Worm (Caenorhabditis elegans) whole organism, young adult: ENCODE data around the gene taf-12.

Experiments used
- B0019.2 ChIP-seq: fragments of 200-800 bp; sonication (Bioruptor generic); conservative IDR thresholded peaks from 2 replicates; pipeline ENCODE4 v1.3.6; 2022; ENCODE audit warnings: missing genetic modification reagents, missing genetic modification characterization, missing compliant biosample characterization
- B0035.1 ChIP-seq: sonication (generic microtip); optimal IDR thresholded peaks from 2 replicates; lab custom pipeline; 2016; ENCODE audit warnings: missing genetic modification characterization, mild to moderate bottlenecking, missing compliant biosample characterization, missing genotype, missing genetic modification reagents
- F37B4.10 ChIP-seq: fragments of 200-800 bp; sonication (Bioruptor generic); IDR thresholded peaks from 2 replicates; pipeline ENCODE4 v1.3.6; 2022; ENCODE audit warnings: missing genetic modification characterization, missing compliant biosample characterization
- F39B2.1 ChIP-seq: fragments of 200-800 bp; sonication (Bioruptor generic); IDR thresholded peaks from 2 replicates; pipeline ENCODE4 v1.3.6; 2022; ENCODE audit warnings: missing genetic modification reagents, missing genetic modification characterization, missing compliant biosample characterization
- F52B5.7 ChIP-seq: sonication (generic microtip); optimal IDR thresholded peaks from 2 replicates; lab custom pipeline; 2016; ENCODE audit warnings: mild to moderate bottlenecking, missing genetic modification characterization, missing compliant biosample characterization
- F57A8.1 ChIP-seq: fragments of 200-800 bp; sonication (Bioruptor generic); optimal IDR thresholded peaks from 2 replicates; lab custom pipeline; 2018; ENCODE audit warnings: mild to moderate bottlenecking, missing genetic modification characterization, moderate library complexity, missing compliant biosample characterization
- K12H6.12 ChIP-seq: fragments of 200-800 bp; sonication (Bioruptor generic); optimal IDR thresholded peaks from 2 replicates; lab custom pipeline; 2018; ENCODE audit warnings: mild to moderate bottlenecking, missing genetic modification characterization, missing compliant biosample characterization
- T07F8.4 ChIP-seq: sonication (generic microtip); optimal IDR thresholded peaks from 2 replicates; lab custom pipeline; 2016; ENCODE audit warnings: mild to moderate bottlenecking, missing genetic modification characterization, moderate library complexity, missing compliant biosample characterization
- T26A5.8 ChIP-seq: sonication (generic microtip); optimal IDR thresholded peaks from 2 replicates; lab custom pipeline; 2016; ENCODE audit warnings: missing genetic modification characterization, missing compliant biosample characterization
- Y67H2A.10 ChIP-seq: fragments of 200-800 bp; sonication (Bioruptor generic); conservative IDR thresholded peaks from 2 replicates; pipeline ENCODE4 v1.3.6; 2022; ENCODE audit warnings: missing genetic modification reagents, missing genetic modification characterization, missing compliant biosample characterization
- Y79H2A.3 ChIP-seq: fragments of 200-800 bp; sonication (Bioruptor generic); conservative IDR thresholded peaks from 2 replicates; pipeline ENCODE4 v1.3.6; 2022; ENCODE audit warnings: missing genetic modification reagents, missing genetic modification characterization, missing compliant biosample characterization
- Y95B8A.8 ChIP-seq: fragments of 200-800 bp; sonication (Bioruptor generic); IDR thresholded peaks from 2 replicates; pipeline ENCODE4 v1.3.6; 2022; ENCODE audit warnings: missing genetic modification reagents, missing genetic modification characterization, missing compliant biosample characterization
- aptf-3 ChIP-seq: fragments of 200-800 bp; sonication (Bioruptor generic); IDR thresholded peaks from 2 replicates; pipeline ENCODE4 v1.3.6; 2022; ENCODE audit warnings: missing genetic modification characterization, missing compliant biosample characterization
- attf-3 ChIP-seq: fragments of 200-800 bp; sonication (Bioruptor generic); conservative IDR thresholded peaks from 2 replicates; pipeline ENCODE4 v1.3.6; 2022; ENCODE audit warnings: missing genetic modification reagents, missing genetic modification characterization, missing compliant biosample characterization
- bed-1 ChIP-seq: fragments of 200-800 bp; sonication (Bioruptor generic); IDR thresholded peaks from 2 replicates; pipeline ENCODE4 v1.3.6; 2022; ENCODE audit warnings: missing genetic modification reagents, missing genetic modification characterization, missing compliant biosample characterization
- ccch-3 ChIP-seq: fragments of 200-800 bp; sonication (Bioruptor generic); optimal IDR thresholded peaks from 2 replicates; lab custom pipeline; 2018; ENCODE audit warnings: mild to moderate bottlenecking, missing genetic modification characterization, missing compliant biosample characterization
- dox-1 ChIP-seq: fragments of 200-800 bp; sonication (Bioruptor generic); IDR thresholded peaks from 2 replicates; pipeline ENCODE4 v1.3.6; 2022; ENCODE audit warnings: missing genetic modification reagents, missing genetic modification characterization, missing compliant biosample characterization
- egl-18 ChIP-seq: fragments of 200-800 bp; sonication (Bioruptor generic); IDR thresholded peaks from 2 replicates; pipeline ENCODE4 v1.3.6; 2022; ENCODE audit warnings: missing genetic modification reagents, missing genetic modification characterization, missing compliant biosample characterization
- egl-44 ChIP-seq: fragments of 200-800 bp; sonication (Bioruptor generic); IDR thresholded peaks from 2 replicates; pipeline ENCODE4 v1.3.6; 2022; ENCODE audit warnings: missing genetic modification reagents, missing genetic modification characterization, missing compliant biosample characterization
- ekl-4 ChIP-seq: fragments of 200-800 bp; sonication (Bioruptor generic); IDR thresholded peaks from 2 replicates; pipeline ENCODE4 v1.3.6; 2022; ENCODE audit warnings: missing genetic modification reagents, missing genetic modification characterization, missing compliant biosample characterization
- hlh-12 ChIP-seq: sonication (generic microtip); optimal IDR thresholded peaks from 2 replicates; lab custom pipeline; 2016; ENCODE audit warnings: missing genetic modification characterization, missing compliant biosample characterization
- hlh-26 ChIP-seq: fragments of 200-800 bp; sonication (Bioruptor generic); conservative IDR thresholded peaks from 2 replicates; pipeline ENCODE4 v1.3.6; 2022; ENCODE audit warnings: missing genetic modification reagents, missing genetic modification characterization, missing compliant biosample characterization
- hmg-1.2 ChIP-seq: fragments of 200-800 bp; sonication (Bioruptor generic); IDR thresholded peaks from 2 replicates; pipeline ENCODE4 v1.3.6; 2022; ENCODE audit warnings: missing genetic modification reagents, missing genetic modification characterization, missing compliant biosample characterization
- lin-26 ChIP-seq: fragments of 200-800 bp; sonication (Bioruptor generic); IDR thresholded peaks from 2 replicates; pipeline ENCODE4 v1.3.6; 2022; ENCODE audit warnings: missing genetic modification reagents, missing genetic modification characterization, missing compliant biosample characterization
- lin-35 ChIP-seq, 3 experiments: fragments of 150-350 bp in 2 of 3; sonication (generic microtip) in 1 of 3; optimal IDR thresholded peaks; 2 replicates each; lab custom pipeline; 2014 to 2018; ENCODE audit warnings: missing biosample characterization in 3 of 3, missing genetic modification characterization in 3 of 3, missing genetic modification reagents in 3 of 3
- lin-54 ChIP-seq: fragments of 200-800 bp; sonication (Bioruptor generic); optimal IDR thresholded peaks from 2 replicates; lab custom pipeline; 2018; ENCODE audit warnings: mild to moderate bottlenecking, missing genetic modification characterization, missing compliant biosample characterization
- lsl-1 ChIP-seq: fragments of 200-800 bp; sonication (Bioruptor generic); optimal IDR thresholded peaks from 2 replicates; lab custom pipeline; 2018; ENCODE audit warnings: mild to moderate bottlenecking, missing genetic modification characterization, moderate library complexity, missing compliant biosample characterization
- madf-10 ChIP-seq: sonication (generic microtip); optimal IDR thresholded peaks from 2 replicates; lab custom pipeline; 2016; ENCODE audit warnings: mild to moderate bottlenecking, missing genetic modification characterization, missing compliant biosample characterization
- madf-6 ChIP-seq: fragments of 200-800 bp; sonication (Bioruptor generic); IDR thresholded peaks from 2 replicates; pipeline ENCODE4 v1.3.6; 2022; ENCODE audit warnings: missing genetic modification reagents, missing genetic modification characterization, missing compliant biosample characterization
- madf-8 ChIP-seq: fragments of 200-800 bp; sonication (Bioruptor generic); conservative IDR thresholded peaks from 2 replicates; pipeline ENCODE4 v1.3.6; 2022; ENCODE audit warnings: missing genetic modification reagents, missing genetic modification characterization, missing compliant biosample characterization
- mes-4 ChIP-seq: sonication (generic microtip); optimal IDR thresholded peaks from 2 replicates; lab custom pipeline; 2016; ENCODE audit warnings: missing genotype, missing genetic modification characterization, missing compliant biosample characterization
- nfyb-1 ChIP-seq: fragments of 200-800 bp; sonication (Bioruptor generic); IDR thresholded peaks from 2 replicates; pipeline ENCODE4 v1.3.6; 2022; ENCODE audit warnings: missing genetic modification reagents, missing genetic modification characterization, missing compliant biosample characterization
- nhr-120 ChIP-seq: fragments of 200-800 bp; sonication (Bioruptor generic); IDR thresholded peaks from 2 replicates; pipeline ENCODE4 v1.3.6; 2022; ENCODE audit warnings: missing genetic modification characterization, missing compliant biosample characterization
- nhr-179 ChIP-seq: sonication (generic microtip); optimal IDR thresholded peaks from 2 replicates; lab custom pipeline; 2016; ENCODE audit warnings: mild to moderate bottlenecking, missing genetic modification characterization, missing compliant biosample characterization
- nhr-80 ChIP-seq: sonication (generic microtip); optimal IDR thresholded peaks from 2 replicates; lab custom pipeline; 2016; ENCODE audit warnings: missing genetic modification characterization, missing compliant biosample characterization
- pbrm-1 ChIP-seq: fragments of 200-800 bp; sonication (Bioruptor generic); IDR thresholded peaks from 2 replicates; pipeline ENCODE4 v1.3.6; 2022; ENCODE audit warnings: missing genetic modification reagents, missing genetic modification characterization, missing compliant biosample characterization
- pha-4 ChIP-seq: fragments of 150-350 bp; sonication (generic microtip); optimal IDR thresholded peaks from 2 replicates; lab custom pipeline; 2014; ENCODE audit warnings: missing biosample characterization, missing genetic modification reagents, missing genetic modification characterization
- sdz-38 ChIP-seq: sonication (generic microtip); optimal IDR thresholded peaks from 2 replicates; lab custom pipeline; 2016; ENCODE audit warnings: missing genotype, missing genetic modification characterization, missing compliant biosample characterization
- sea-2 ChIP-seq: fragments of 200-800 bp; sonication (Bioruptor generic); IDR thresholded peaks from 2 replicates; pipeline ENCODE4 v1.3.6; 2022; ENCODE audit warnings: missing genetic modification characterization, missing compliant biosample characterization
- sptf-2 ChIP-seq: fragments of 200-800 bp; sonication (Bioruptor generic); optimal IDR thresholded peaks from 2 replicates; lab custom pipeline; 2018; ENCODE audit warnings: mild to moderate bottlenecking, missing genetic modification characterization, missing compliant biosample characterization
- tbp1 ChIP-seq: fragments of 200-800 bp; sonication (Bioruptor generic); optimal IDR thresholded peaks from 2 replicates; lab custom pipeline; 2018; ENCODE audit warnings: mild to moderate bottlenecking, missing genetic modification characterization, missing compliant biosample characterization
- tbx-9 ChIP-seq: sonication (generic microtip); optimal IDR thresholded peaks from 2 replicates; lab custom pipeline; 2016; ENCODE audit warnings: borderline replicate concordance, missing genetic modification characterization, inconsistent platforms, missing compliant biosample characterization
- unc-130 ChIP-seq: sonication (generic microtip); optimal IDR thresholded peaks from 2 replicates; lab custom pipeline; 2016; ENCODE audit warnings: missing genetic modification reagents, missing genetic modification characterization, missing compliant biosample characterization
- xnd-1 ChIP-seq: sonication (generic microtip); optimal IDR thresholded peaks from 2 replicates; lab custom pipeline; 2016; ENCODE audit warnings: missing genotype, missing genetic modification reagents, missing genetic modification characterization, missing compliant biosample characterization
- zim-3 ChIP-seq: sonication (generic microtip); optimal IDR thresholded peaks from 2 replicates; lab custom pipeline; 2017; ENCODE audit warnings: mild to moderate bottlenecking, missing genetic modification characterization, moderate library complexity, missing compliant biosample characterization
- ztf-25 ChIP-seq: fragments of 200-800 bp; sonication (Bioruptor generic); IDR thresholded peaks from 2 replicates; pipeline ENCODE4 v1.3.6; 2022; ENCODE audit warnings: missing genetic modification reagents, missing genetic modification characterization, missing compliant biosample characterization
- ztf-3 ChIP-seq: fragments of 200-800 bp; sonication (Bioruptor generic); optimal IDR thresholded peaks from 2 replicates; lab custom pipeline; 2018; ENCODE audit warnings: mild to moderate bottlenecking, missing genetic modification characterization, missing compliant biosample characterization

The taf-12 gene

ce11 chrIII:11830522-11831489, 38.3 kb downstream of the taf-12 start (continued):
- TF ChIP-seq T26A5.8 (tag; lab: Kevin White, UChicago): peak; percentile 26
- peak; percentile 42 for TF ChIP-seq lsl-1 (GFP tag; lab: Kevin White, UChicago)
- TF ChIP-seq bed-1: peak; percentile 70; the same call in 1 of the 2 replicates
- TF ChIP-seq unc-130 (GFP tag; lab: Kevin White, UChicago): no peak
- TF ChIP-seq hlh-26 (GFP tag; lab: Robert Waterston, UW): no peak
- TF ChIP-seq K12H6.12 (tag; lab: Kevin White, UChicago): no peak
- TF ChIP-seq sptf-2 (GFP tag; lab: Kevin White, UChicago): no peak
- no peak for TF ChIP-seq tbx-9
- 0 out of 2 replicates have a peak, but pooled peaks have one; percentile 18 for TF ChIP-seq nhr-120 (GFP tag; lab: Robert Waterston, UW)
- TF ChIP-seq nhr-179: no peak
- no peak for TF ChIP-seq mes-4
- no peak; the same call in 1 of the 2 replicates for TF ChIP-seq Y79H2A.3 (GFP tag; lab: Robert Waterston, UW)
- TF ChIP-seq lin-35 (GFP tag; optimal IDR thresholded peaks at IDR 0.05; lab: Kevin White, UChicago): peak in 1 of 3 experiments; percentile 40
- no peak for TF ChIP-seq sea-2 (GFP tag; lab: Robert Waterston, UW)
- TF ChIP-seq ekl-4 (GFP tag; lab: Robert Waterston, UW): peak; percentile 75; the same call in 1 of the 2 replicates
- TF ChIP-seq egl-18 (GFP tag; lab: Robert Waterston, UW): peak; percentile 2; the same call in 1 of the 2 replicates
- peak; percentile 52 for TF ChIP-seq madf-6 (GFP tag; lab: Robert Waterston, UW)
- peak; percentile 92 for TF ChIP-seq F52B5.7 (tag; lab: Kevin White, UChicago)
- TF ChIP-seq aptf-3 (GFP tag; lab: Robert Waterston, UW): 0 out of 2 replicates have a peak, but pooled peaks have one; percentile 11
- no peak for TF ChIP-seq tbp1 (GFP tag; lab: Kevin White, UChicago)
- no peak for TF ChIP-seq B0019.2 (GFP tag; lab: Robert Waterston, UW)
- peak; percentile 24; the same call in 1 of the 2 replicates for TF ChIP-seq lin-26 (GFP tag; lab: Robert Waterston, UW)
- peak; percentile 33 for TF ChIP-seq hmg-1.2 (GFP tag; lab: Robert Waterston, UW)
- TF ChIP-seq ccch-3 (GFP tag; lab: Kevin White, UChicago): no peak
- no peak for TF ChIP-seq F57A8.1 (GFP tag; lab: Kevin White, UChicago)
- TF ChIP-seq pbrm-1 (GFP tag; lab: Robert Waterston, UW): no peak
- no peak for TF ChIP-seq attf-3
- peak; percentile 84 for TF ChIP-seq nfyb-1 (GFP tag; lab: Robert Waterston, UW)
- peak; percentile 86 for TF ChIP-seq Y95B8A.8 (GFP tag; lab: Robert Waterston, UW)
- TF ChIP-seq lin-54: no peak
- no peak for TF ChIP-seq hlh-12 (tag; lab: Kevin White, UChicago)
- TF ChIP-seq pha-4 (tag; lab: Kevin White, UChicago): no peak
- 0 out of 2 replicates have a peak, but pooled peaks have one; percentile 61 for TF ChIP-seq F37B4.10 (GFP tag; lab: Robert Waterston, UW)
- no peak for TF ChIP-seq madf-10 (tag; lab: Kevin White, UChicago)
- TF ChIP-seq nhr-80 (tag; lab: Kevin White, UChicago): no peak
- TF ChIP-seq Y67H2A.10 (GFP tag; lab: Robert Waterston, UW): peak; percentile 60
- no peak for TF ChIP-seq sdz-38 (tag; lab: Kevin White, UChicago)
- peak; percentile 33 for TF ChIP-seq ztf-3 (GFP tag; lab: Kevin White, UChicago)
- TF ChIP-seq ztf-25 (GFP tag; lab: Robert Waterston, UW): no peak
- no peak for TF ChIP-seq T07F8.4 (tag; lab: Kevin White, UChicago)
- no peak; the same call in 1 of the 2 replicates for TF ChIP-seq madf-8 (GFP tag; lab: Robert Waterston, UW)
- peak; percentile 79 for TF ChIP-seq B0035.1 (tag; lab: Kevin White, UChicago)
- peak; percentile 62 for TF ChIP-seq zim-3 (tag; lab: Kevin White, UChicago)
- TF ChIP-seq egl-44 (GFP tag; lab: Robert Waterston, UW): no peak
- TF ChIP-seq dox-1 (GFP tag; lab: Robert Waterston, UW): peak; percentile 50
- no peak for TF ChIP-seq F39B2.1 (GFP tag; lab: Robert Waterston, UW)
- TF ChIP-seq xnd-1: peak; percentile 18
